Worm (Caenorhabditis elegans): ENCODE results near the gene msp-77.

msp-77 gene

DNA sequence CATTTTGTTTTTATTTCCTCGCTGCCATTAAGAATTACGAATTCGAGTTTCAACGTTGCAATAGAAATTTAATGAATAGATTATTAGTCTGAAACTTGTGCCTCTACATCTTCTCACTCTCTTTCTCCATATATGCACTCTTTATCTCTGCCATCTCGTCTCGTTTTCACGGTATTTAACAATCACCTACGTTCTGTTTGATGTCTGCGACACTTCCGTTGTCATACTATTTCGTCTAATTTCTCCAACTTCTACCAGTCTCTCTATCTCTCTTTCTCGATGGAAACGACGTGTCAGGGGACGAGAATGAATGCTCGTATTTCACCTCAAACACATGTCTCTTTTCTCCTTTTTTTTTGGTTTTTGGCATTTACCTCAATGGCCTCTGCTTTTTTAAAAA is 20.6 kb upstream of the msp-77 start:
- TF ChIP-seq pax-3 (tag; optimal IDR thresholded peaks at IDR 0.05) (no peak), irx-1 (tag; optimal IDR thresholded peaks at IDR 0.05) (no peak), ceh-82 (tag; optimal IDR thresholded peaks at IDR 0.05) (peak in 2 of 3 experiments; percentile 26 to 40), efl-3 (GFP tag; optimal IDR thresholded peaks at IDR 0.05) (no peak), hpl-2 (GFP tag; optimal IDR thresholded peaks at IDR 0.05) (no peak), jun-1 (tag; optimal IDR thresholded peaks at IDR 0.05) (no peak), Y116A8C.19 (tag; optimal IDR thresholded peaks at IDR 0.05; ENCODE audit: borderline replicate concordance) (no peak), isw-1 (GFP tag; IDR thresholded peaks at IDR 0.05) (no peak), snpc-4 (tag; optimal IDR thresholded peaks at IDR 0.05) (no peak), unc-30 (tag; optimal IDR thresholded peaks at IDR 0.05) (no peak), ceh-8 (GFP tag; optimal IDR thresholded peaks at IDR 0.05) (no peak), sox-4 (tag; optimal IDR thresholded peaks at IDR 0.05) (no peak), swsn-7 (tag; optimal IDR thresholded peaks at IDR 0.05) (peak; percentile 39), mab-9 (GFP tag; IDR thresholded peaks at IDR 0.05) (no peak), lsy-2 (tag; optimal IDR thresholded peaks at IDR 0.05) (peak; percentile 52 to 66), ceh-90 (tag; optimal IDR thresholded peaks at IDR 0.05) (no peak), nhr-28 (tag; optimal IDR thresholded peaks at IDR 0.05) (no peak), alr-1 (tag; optimal IDR thresholded peaks at IDR 0.05; ENCODE audit: borderline replicate concordance) (no peak), sptf-1 (tag; optimal IDR thresholded peaks at IDR 0.05) (no peak), aha-1 (tag; optimal IDR thresholded peaks at IDR 0.05) (no peak), lir-3 (tag; optimal IDR thresholded peaks at IDR 0.05; ENCODE audit: poor library complexity) (peak; percentile 24), tbx-2 (tag; optimal IDR thresholded peaks at IDR 0.05) (peak; percentile 39), zag-1 (tag; optimal IDR thresholded peaks at IDR 0.05) (no peak), sup-37 (GFP tag; optimal IDR thresholded peaks at IDR 0.05) (no peak), nhr-237 (tag; optimal IDR thresholded peaks at IDR 0.05) (no peak), fkh-4 (tag; optimal IDR thresholded peaks at IDR 0.05; ENCODE audit: borderline replicate concordance) (no peak), C34B4.2 (tag; optimal IDR thresholded peaks at IDR 0.05) (no peak), xbp-1 (tag; optimal IDR thresholded peaks at IDR 0.05) (peak; percentile 32), snu-23 (GFP tag; optimal IDR thresholded peaks at IDR 0.05) (peak; percentile 73), ama-1 (optimal IDR thresholded peaks at IDR 0.05) (no peak), pag-3 (tag; optimal IDR thresholded peaks at IDR 0.05; ENCODE audit: borderline replicate concordance, insufficient read depth) (no peak), mep-1 (tag; optimal IDR thresholded peaks at IDR 0.05) (peak; percentile 63), nhr-20 (tag; optimal IDR thresholded peaks at IDR 0.05) (peak; percentile 78), nhr-77 (tag; optimal IDR thresholded peaks at IDR 0.05) (no peak), fkh-8 (tag; optimal IDR thresholded peaks at IDR 0.05) (peak; percentile 51), C16A3.4 (tag; optimal IDR thresholded peaks at IDR 0.05) (no peak), grh-1 (GFP tag; IDR thresholded peaks at IDR 0.05) (no peak; the same call in 1 of the 2 replicates), aly-2 (tag; optimal IDR thresholded peaks at IDR 0.05) (no peak), lin-14 (GFP tag; optimal IDR thresholded peaks at IDR 0.05) (peak; percentile 86), skn-1 (tag; optimal IDR thresholded peaks at IDR 0.05) (no peak), nhr-71 (tag; optimal IDR thresholded peaks at IDR 0.05) (peak; percentile 70), unc-130 (tag; optimal IDR thresholded peaks at IDR 0.05) (no peak), nhr-47 (tag; optimal IDR thresholded peaks at IDR 0.05) (peak; percentile 38), nhr-85 (tag) (peak; percentile 86), mdl-1 (tag; optimal IDR thresholded peaks at IDR 0.05) (peak in 1 of 2 experiments; percentile 54), lin-39 (tag; optimal IDR thresholded peaks at IDR 0.05) (no peak), nhr-76 (tag; optimal IDR thresholded peaks at IDR 0.05) (no peak), egl-13 (tag; optimal IDR thresholded peaks at IDR 0.05) (no peak), ztf-4 (tag; optimal IDR thresholded peaks at IDR 0.05) (peak; percentile 19), tlp-1 (tag; optimal IDR thresholded peaks at IDR 0.05) (no peak), hlh-4 (tag; optimal IDR thresholded peaks at IDR 0.05) (no peak), rnt-1 (tag; optimal IDR thresholded peaks at IDR 0.05) (peak; percentile 49), egl-27 (tag; optimal IDR thresholded peaks at IDR 0.05) (no peak), blmp-1 (tag; optimal IDR thresholded peaks at IDR 0.05) (peak; percentile 41)

Measured in whole organism, L1 larva.